Fruit fly (Drosophila melanogaster): ENCODE data around the gene CG44422.

- no peak for TF ChIP-seq CG8478 (optimal IDR thresholded peaks at IDR 0.05)
- no peak for TF ChIP-seq CTCF (optimal IDR thresholded peaks at IDR 0.05)
Measured at dm6 chrX:11176073-11176472, 126.5 kb downstream of the CG44422 start.

Data from S2 (cell line).